Worm (Caenorhabditis elegans) whole organism, young adult: ENCODE results near the gene srbc-26.
A peak's percentile ranks its signal among the peaks of the same experiment; 100 is the strongest.

Source experiments
- B0336.3 ChIP-seq: fragments of 200-800 bp; sonication (Bioruptor generic); IDR thresholded peaks from 2 replicates; pipeline ENCODE4 v1.3.6; 2022; ENCODE audit warnings: missing genetic modification characterization, missing compliant biosample characterization
- F37B4.10 ChIP-seq: fragments of 200-800 bp; sonication (Bioruptor generic); IDR thresholded peaks from 2 replicates; pipeline ENCODE4 v1.3.6; 2022; ENCODE audit warnings: missing genetic modification characterization, missing compliant biosample characterization
- F52B5.7 ChIP-seq: sonication (generic microtip); optimal IDR thresholded peaks from 2 replicates; lab custom pipeline; 2016; ENCODE audit warnings: mild to moderate bottlenecking, missing genetic modification characterization, missing compliant biosample characterization
- Y53F4B.3 ChIP-seq: fragments of 200-800 bp; sonication (Bioruptor generic); IDR thresholded peaks from 2 replicates; pipeline ENCODE4 v1.3.6; 2022; ENCODE audit warnings: missing genetic modification reagents, missing genetic modification characterization, missing compliant biosample characterization
- athp-1 ChIP-seq: sonication (generic microtip); optimal IDR thresholded peaks from 2 replicates; lab custom pipeline; 2017; ENCODE audit warnings: mild to moderate bottlenecking, missing genetic modification characterization, missing compliant biosample characterization
- ceh-40 ChIP-seq: fragments of 200-800 bp; sonication (Bioruptor generic); IDR thresholded peaks from 2 replicates; pipeline ENCODE4 v1.3.6; 2022; ENCODE audit warnings: missing genetic modification characterization, missing compliant biosample characterization
- let-526 ChIP-seq: fragments of 200-800 bp; sonication (Bioruptor generic); IDR thresholded peaks from 2 replicates; pipeline ENCODE4 v1.3.6; 2022; ENCODE audit warnings: missing genetic modification reagents, missing genetic modification characterization, missing compliant biosample characterization
- lir-1 ChIP-seq: fragments of 200-800 bp; sonication (Bioruptor generic); conservative IDR thresholded peaks from 2 replicates; pipeline ENCODE4 v1.3.6; 2022; ENCODE audit warnings: missing genetic modification reagents, missing genetic modification characterization, missing compliant biosample characterization
- lsl-1 ChIP-seq: fragments of 200-800 bp; sonication (Bioruptor generic); optimal IDR thresholded peaks from 2 replicates; lab custom pipeline; 2018; ENCODE audit warnings: mild to moderate bottlenecking, missing genetic modification characterization, moderate library complexity, missing compliant biosample characterization
- mcd-1 ChIP-seq: fragments of 200-800 bp; sonication (Bioruptor generic); IDR thresholded peaks from 2 replicates; pipeline ENCODE4 v1.3.6; 2022; ENCODE audit warnings: missing genetic modification reagents, missing genetic modification characterization, missing compliant biosample characterization
- mes-4 ChIP-seq: sonication (generic microtip); optimal IDR thresholded peaks from 2 replicates; lab custom pipeline; 2016; ENCODE audit warnings: missing genotype, missing genetic modification characterization, missing compliant biosample characterization
- nfya-1 ChIP-seq: sonication (generic microtip); optimal IDR thresholded peaks from 2 replicates; lab custom pipeline; 2017; ENCODE audit warnings: antibody characterized with exemption, missing compliant biosample characterization, missing genetic modification characterization, borderline replicate concordance; ENCODE audit not compliant: insufficient read depth
- nhr-90 ChIP-seq: sonication (generic microtip); optimal IDR thresholded peaks from 2 replicates; lab custom pipeline; 2016; ENCODE audit warnings: missing genotype, mild to moderate bottlenecking, missing genetic modification characterization, missing compliant biosample characterization
- pbrm-1 ChIP-seq: fragments of 200-800 bp; sonication (Bioruptor generic); IDR thresholded peaks from 2 replicates; pipeline ENCODE4 v1.3.6; 2022; ENCODE audit warnings: missing genetic modification reagents, missing genetic modification characterization, missing compliant biosample characterization
- sdz-38 ChIP-seq: sonication (generic microtip); optimal IDR thresholded peaks from 2 replicates; lab custom pipeline; 2016; ENCODE audit warnings: missing genotype, missing genetic modification characterization, missing compliant biosample characterization
- snpc-1.1 ChIP-seq: sonication (generic microtip); optimal IDR thresholded peaks from 2 replicates; lab custom pipeline; 2017; ENCODE audit warnings: missing genetic modification characterization, mild to moderate bottlenecking, missing compliant biosample characterization, antibody characterized with exemption, moderate library complexity, missing genotype, missing genetic modification reagents; ENCODE audit not compliant: insufficient read depth
- somi-1 ChIP-seq: fragments of 200-800 bp; sonication (Bioruptor generic); optimal IDR thresholded peaks from 2 replicates; lab custom pipeline; 2018; ENCODE audit warnings: mild to moderate bottlenecking, missing genetic modification characterization, missing compliant biosample characterization
- unc-62 ChIP-seq: fragments of 150-350 bp; optimal IDR thresholded peaks from 2 replicates; lab custom pipeline; 2014; ENCODE audit warnings: missing biosample characterization, missing genetic modification reagents, missing genetic modification characterization
- ztf-22 ChIP-seq: fragments of 200-800 bp; sonication (Bioruptor generic); optimal IDR thresholded peaks from 2 replicates; lab custom pipeline; 2018; ENCODE audit warnings: mild to moderate bottlenecking, missing genetic modification characterization, moderate library complexity, missing compliant biosample characterization
- ztf-25 ChIP-seq: fragments of 200-800 bp; sonication (Bioruptor generic); IDR thresholded peaks from 2 replicates; pipeline ENCODE4 v1.3.6; 2022; ENCODE audit warnings: missing genetic modification reagents, missing genetic modification characterization, missing compliant biosample characterization

srbc-26 gene

DNA sequence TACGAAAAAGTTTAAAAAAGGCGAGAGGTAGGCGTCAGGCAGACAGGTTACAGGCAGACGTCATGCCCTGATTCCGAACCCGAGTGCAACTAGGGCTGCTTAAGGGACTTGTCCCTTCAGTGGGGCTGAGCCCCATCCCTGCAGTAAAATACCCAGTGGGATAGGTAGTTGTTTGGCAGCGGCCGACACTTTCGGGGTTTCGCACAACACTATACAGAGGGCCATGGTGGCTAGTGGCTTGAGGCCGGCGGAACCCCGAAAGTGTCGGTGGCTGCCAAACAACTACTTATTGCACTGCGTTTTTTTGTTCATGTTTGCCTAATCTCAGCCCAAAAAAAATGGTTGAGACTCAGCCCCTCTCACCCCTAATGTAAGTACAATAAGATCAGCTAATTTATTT is 44.0 kb downstream of the srbc-26 start (continued):
- peak; percentile 6 for TF ChIP-seq snpc-1.1
- TF ChIP-seq mcd-1 (GFP tag; lab: Robert Waterston, UW): no peak
- TF ChIP-seq, all 124 proteins: peak for 3

DNA sequence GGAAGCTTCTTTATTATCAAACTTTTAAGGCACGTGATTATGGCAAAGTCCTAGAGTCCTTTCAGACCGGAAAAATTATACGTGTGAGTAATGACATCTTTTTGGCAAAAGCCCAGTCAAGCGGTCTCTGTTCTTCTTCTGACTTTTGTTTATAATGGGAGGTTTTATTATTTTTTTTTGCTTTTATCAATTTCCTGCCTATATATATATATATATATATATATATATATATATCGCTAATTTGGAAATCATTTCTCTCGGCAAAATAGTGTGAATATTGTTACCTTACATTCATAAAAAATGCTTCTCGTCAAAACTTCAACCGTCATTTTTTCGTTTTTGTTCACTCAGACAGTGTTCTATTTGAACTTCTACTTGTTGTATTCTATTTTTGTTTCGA is 46.0 kb downstream of the srbc-26 start, which contains the start of gene srbc-62:
Gene srbc-62 (plus strand): TSS at position 301 of the 400 bp plus-strand sequence.
- TF ChIP-seq nfya-1 (tag; lab: Kevin White, UChicago): no peak
- no peak for TF ChIP-seq lsl-1 (GFP tag; lab: Kevin White, UChicago)
- TF ChIP-seq somi-1 (GFP tag; lab: Kevin White, UChicago): no peak
- no peak for TF ChIP-seq B0336.3
- TF ChIP-seq mes-4 (tag; lab: Kevin White, UChicago): no peak
- TF ChIP-seq ztf-25: no peak
- TF ChIP-seq ztf-22 (GFP tag; lab: Kevin White, UChicago): no peak
- no peak for TF ChIP-seq pbrm-1
- no peak for TF ChIP-seq athp-1 (tag; lab: Kevin White, UChicago)
- no peak for TF ChIP-seq nhr-90 (tag; lab: Kevin White, UChicago)
- TF ChIP-seq unc-62: no peak
- TF ChIP-seq F37B4.10 (GFP tag; lab: Robert Waterston, UW): no peak
- no peak for TF ChIP-seq ceh-40 (GFP tag; lab: Robert Waterston, UW)
- TF ChIP-seq lir-1 (GFP tag; lab: Robert Waterston, UW): no peak
- no peak for TF ChIP-seq let-526
- no peak for TF ChIP-seq Y53F4B.3 (GFP tag; lab: Robert Waterston, UW)
- TF ChIP-seq F52B5.7: no peak

DNA sequence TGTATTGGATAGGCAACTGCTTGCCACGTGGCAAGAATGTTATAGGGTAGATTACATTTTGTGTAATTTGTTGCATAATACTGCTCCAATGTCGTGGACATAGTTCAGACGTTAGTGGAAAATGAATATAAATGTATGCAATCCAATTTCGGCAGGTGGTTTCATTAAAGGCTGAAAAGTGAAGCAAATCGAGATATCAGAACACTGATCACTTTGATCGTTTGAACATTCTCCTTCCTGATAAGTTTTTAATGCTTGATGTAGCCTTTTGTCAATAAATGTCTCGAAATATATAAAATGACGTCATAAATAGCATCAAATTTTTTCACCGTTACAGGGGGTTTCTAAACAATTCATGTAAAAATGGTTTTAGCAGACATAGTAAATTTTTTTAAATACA is 48.7 kb downstream of the srbc-26 start, which contains the start of gene srh-109:
Gene srh-109 (minus strand): TSS at position 101 of the 400 bp plus-strand sequence.
- TF ChIP-seq sdz-38 (tag; lab: Kevin White, UChicago): no peak
